Worm (Caenorhabditis elegans) whole organism, early embryonic: Measurements from ENCODE around the gene grl-29.
"Not testable (repeated sequence)": the region's sequence is repeated elsewhere in the genome, so short reads cannot be mapped to it uniquely, and the experiment has no call there.

ENCODE experiments used
- B0310.2 ChIP-seq: sonication (generic microtip); optimal IDR thresholded peaks from 2 replicates; lab custom pipeline; 2016; ENCODE audit warnings: mild to moderate bottlenecking, missing genetic modification characterization, missing compliant biosample characterization
- F13C5.2 ChIP-seq: sonication (generic microtip); optimal IDR thresholded peaks from 2 replicates; lab custom pipeline; 2017; ENCODE audit warnings: mild to moderate bottlenecking, missing genetic modification characterization, inconsistent platforms, missing compliant biosample characterization
- aly-1 ChIP-seq: sonication (generic microtip); optimal IDR thresholded peaks from 2 replicates; lab custom pipeline; 2016; ENCODE audit warnings: missing genetic modification characterization, missing compliant biosample characterization
- ama-1 ChIP-seq: fragments of 150-350 bp; optimal IDR thresholded peaks from 2 replicates; lab custom pipeline; 2014
- ceh-13 ChIP-seq: fragments of 200-800 bp; sonication (Bioruptor generic); optimal IDR thresholded peaks from 2 replicates; lab custom pipeline; 2018; ENCODE audit warnings: mild to moderate bottlenecking, missing genetic modification characterization, missing compliant biosample characterization
- ceh-36 ChIP-seq: sonication (generic microtip); optimal IDR thresholded peaks from 2 replicates; lab custom pipeline; 2016; ENCODE audit warnings: missing genetic modification characterization, inconsistent platforms, missing compliant biosample characterization
- ets-7 ChIP-seq: sonication (generic microtip); optimal IDR thresholded peaks from 2 replicates; lab custom pipeline; 2016; ENCODE audit warnings: missing genotype, missing genetic modification characterization, missing compliant biosample characterization
- flt-1 ChIP-seq: fragments of 200-800 bp; sonication (Bioruptor generic); IDR thresholded peaks from 2 replicates; pipeline ENCODE4 v1.3.6; 2022; ENCODE audit warnings: missing genetic modification characterization, missing compliant biosample characterization
- hmbx-1 ChIP-seq: sonication (generic microtip); optimal IDR thresholded peaks from 2 replicates; lab custom pipeline; 2016; ENCODE audit warnings: mild to moderate bottlenecking, missing genetic modification characterization, missing compliant biosample characterization
- hmg-4 ChIP-seq: fragments of 200-800 bp; sonication (Bioruptor generic); optimal IDR thresholded peaks from 2 replicates; lab custom pipeline; 2018; ENCODE audit warnings: mild to moderate bottlenecking, missing genetic modification characterization, missing compliant biosample characterization
- hnd-1 ChIP-seq: sonication (generic microtip); optimal IDR thresholded peaks from 2 replicates; lab custom pipeline; 2016; ENCODE audit warnings: missing genetic modification characterization, missing compliant biosample characterization
- pes-1 ChIP-seq: fragments of 200-800 bp; sonication (Bioruptor generic); IDR thresholded peaks from 2 replicates; pipeline ENCODE4 v1.3.6; 2022; ENCODE audit warnings: missing genetic modification reagents, missing genetic modification characterization, missing compliant biosample characterization
- scrt-1 ChIP-seq: fragments of 200-800 bp; sonication (Bioruptor generic); IDR thresholded peaks from 2 replicates; pipeline ENCODE4 v1.3.6; 2022; ENCODE audit warnings: missing genetic modification characterization, missing compliant biosample characterization
- sea-1 ChIP-seq: fragments of 200-800 bp; sonication (Bioruptor generic); conservative IDR thresholded peaks from 2 replicates; pipeline ENCODE4 v1.3.6; 2022; ENCODE audit warnings: missing genetic modification characterization, missing compliant biosample characterization
- tbx-11 ChIP-seq: fragments of 200-800 bp; sonication (Bioruptor generic); IDR thresholded peaks from 2 replicates; pipeline ENCODE4 v1.3.6; 2022; ENCODE audit warnings: missing genetic modification characterization, missing compliant biosample characterization
- tbx-37 ChIP-seq: fragments of 200-800 bp; sonication (Bioruptor generic); conservative IDR thresholded peaks from 2 replicates; pipeline ENCODE4 v1.3.6; 2022; ENCODE audit warnings: missing genetic modification reagents, missing genetic modification characterization, missing compliant biosample characterization
- tra-4 ChIP-seq: sonication (generic microtip); optimal IDR thresholded peaks from 2 replicates; lab custom pipeline; 2017; ENCODE audit warnings: missing genetic modification characterization, missing compliant biosample characterization

Gene grl-29

ce11 chrV:3509878-3510277, 45.2 kb downstream of the grl-29 start, which contains the start of gene str-228:
Gene str-228 (plus strand): TSS chrV:3510178.
- TF ChIP-seq hmbx-1 (no peak), ets-7 (tag; lab: Kevin White, UChicago) (no peak), F13C5.2 (tag; lab: Kevin White, UChicago) (no peak), tra-4 (tag; lab: Kevin White, UChicago) (no peak), hmg-4 (no peak), hnd-1 (tag; lab: Kevin White, UChicago) (no peak)

- no peak for TF ChIP-seq ama-1
- TF ChIP-seq flt-1 (GFP tag; lab: Robert Waterston, UW), result no peak
- TF ChIP-seq pes-1 (GFP tag; lab: Robert Waterston, UW), result no peak
- TF ChIP-seq tbx-37, result no peak
- no peak for TF ChIP-seq scrt-1 (GFP tag; lab: Robert Waterston, UW)
- no peak for TF ChIP-seq ceh-36
- no peak for TF ChIP-seq tra-4 (tag; lab: Kevin White, UChicago)
These were observed 47.3 kb downstream of the grl-29 start, which contains the start of gene str-225 for ce11 chrV:3507691-3508090. Gene str-225 (plus strand): TSS chrV:3507822.

- not testable (repeated sequence) for TF ChIP-seq aly-1 (tag; lab: Kevin White, UChicago); hmbx-1; ets-7 (tag; lab: Kevin White, UChicago)
These were observed 48.8 kb downstream of the grl-29 start, which contains the start of gene ugt-64 for ce11 chrV:3506252-3506651. Gene ugt-64 (minus strand): TSS chrV:3506352.

ce11 chrV:3505745-3506144, 49.3 kb downstream of the grl-29 start:
- no peak for TF ChIP-seq pes-1 (GFP tag; lab: Robert Waterston, UW)
- TF ChIP-seq F13C5.2 (tag; lab: Kevin White, UChicago), result no peak
- no peak for TF ChIP-seq aly-1 (tag; lab: Kevin White, UChicago)
- no peak for TF ChIP-seq sea-1 (GFP tag; lab: Robert Waterston, UW)
- no peak for TF ChIP-seq tbx-11
- no peak for TF ChIP-seq hmg-4
- TF ChIP-seq ceh-36, result no peak
- TF ChIP-seq scrt-1 (GFP tag; lab: Robert Waterston, UW), result no peak
- no peak for TF ChIP-seq ama-1
- TF ChIP-seq hnd-1 (tag; lab: Kevin White, UChicago), result no peak
- TF ChIP-seq flt-1 (GFP tag; lab: Robert Waterston, UW), result no peak
- no peak for TF ChIP-seq B0310.2
- TF ChIP-seq tra-4 (tag; lab: Kevin White, UChicago), result no peak
- TF ChIP-seq ceh-13 (GFP tag; lab: Kevin White, UChicago), result no peak
- no peak for TF ChIP-seq tbx-37
- TF ChIP-seq hmbx-1, result no peak
- TF ChIP-seq ets-7 (tag; lab: Kevin White, UChicago), result no peak
